Fruit fly (Drosophila melanogaster) S2 (cell line): ENCODE results near the gene CG34148.

ENCODE experiments used
- CG8478 ChIP-seq: fragments of >200 bp; optimal IDR thresholded peaks from 2 replicates; lab custom pipeline; 2018
- CTCF ChIP-seq, 2 experiments: fragments of >200 bp; optimal IDR thresholded peaks; 2 replicates each; lab custom pipeline; 2018

Gene CG34148

dm6 chr3R:21878473-21878872 lies at the start of gene CG34148:
Gene CG34148 (minus strand): TSS chr3R:21878686.
- TF ChIP-seq CG8478 (no peak), CTCF (optimal IDR thresholded peaks at IDR 0.05; lab: Kevin White, UChicago) (no peak)

dm6 chr3R:21928214-21928613 lies 49.7 kb upstream of the CG34148 start:
- TF ChIP-seq CG8478 (no peak), CTCF (optimal IDR thresholded peaks at IDR 0.05; lab: Kevin White, UChicago) (no peak)

dm6 chr3R:21923742-21924141 lies 45.3 kb upstream of the CG34148 start:
- TF ChIP-seq CG8478 (no peak), CTCF (optimal IDR thresholded peaks at IDR 0.05; lab: Kevin White, UChicago) (no peak)

- TF ChIP-seq CTCF (optimal IDR thresholded peaks at IDR 0.05; lab: Kevin White, UChicago) (no peak), CG8478 (no peak)
Observed at dm6 chr3R:21922674-21923323, 44.3 kb upstream of the CG34148 start.

dm6 chr3R:21922244-21922643 lies 43.8 kb upstream of the CG34148 start:
- TF ChIP-seq CG8478 (no peak), CTCF (optimal IDR thresholded peaks at IDR 0.05; lab: Kevin White, UChicago) (no peak)

dm6 chr3R:21921363-21922208 lies 43.1 kb upstream of the CG34148 start:
- TF ChIP-seq CG8478 (no peak), CTCF (optimal IDR thresholded peaks at IDR 0.05; lab: Kevin White, UChicago) (no peak)

- no peak for TF ChIP-seq CTCF (optimal IDR thresholded peaks at IDR 0.05; lab: Kevin White, UChicago)
Observed at dm6 chr3R:21920495-21920894, 42.0 kb upstream of the CG34148 start.

dm6 chr3R:21916987-21917386 lies 38.5 kb upstream of the CG34148 start:
- TF ChIP-seq CG8478 (no peak), CTCF (optimal IDR thresholded peaks at IDR 0.05; lab: Kevin White, UChicago) (no peak)

dm6 chr3R:21913447-21913846 lies 35.0 kb upstream of the CG34148 start, which contains the start of gene Qsox2:
Gene Qsox2 (plus strand): TSS chr3R:21913747.
- TF ChIP-seq CG8478 (no peak), CTCF (optimal IDR thresholded peaks at IDR 0.05; lab: Kevin White, UChicago) (no peak)

dm6 chr3R:21911516-21911915 lies 33.0 kb upstream of the CG34148 start, which contains the start of gene Qsox3:
Gene Qsox3 (plus strand): TSS chr3R:21911816.
- TF ChIP-seq CTCF (optimal IDR thresholded peaks at IDR 0.05; lab: Kevin White, UChicago) (no peak), CG8478 (no peak)

- TF ChIP-seq CTCF (optimal IDR thresholded peaks at IDR 0.05; lab: Kevin White, UChicago) (no peak), CG8478 (no peak)
Observed at dm6 chr3R:21906867-21907266, 28.4 kb upstream of the CG34148 start.

dm6 chr3R:21905615-21906014 lies 27.1 kb upstream of the CG34148 start:
- no peak for TF ChIP-seq CTCF (optimal IDR thresholded peaks at IDR 0.05; lab: Kevin White, UChicago)
- no peak for TF ChIP-seq CG8478

- TF ChIP-seq CG8478 (no peak), CTCF (optimal IDR thresholded peaks at IDR 0.05; lab: Kevin White, UChicago) (no peak)
Observed at dm6 chr3R:21904345-21904744, 25.9 kb upstream of the CG34148 start.

- TF ChIP-seq CG8478 (no peak), CTCF (optimal IDR thresholded peaks at IDR 0.05; lab: Kevin White, UChicago) (no peak)
Observed at dm6 chr3R:21899170-21899575, 20.7 kb upstream of the CG34148 start.

dm6 chr3R:21898758-21899157 lies 20.3 kb upstream of the CG34148 start:
- TF ChIP-seq CTCF (optimal IDR thresholded peaks at IDR 0.05; lab: Kevin White, UChicago) (no peak), CG8478 (no peak)

- no peak for TF ChIP-seq CG8478
- TF ChIP-seq CTCF (optimal IDR thresholded peaks at IDR 0.05; lab: Kevin White, UChicago) = no peak
Observed at dm6 chr3R:21897565-21897964, 19.1 kb upstream of the CG34148 start.
